Worm (Caenorhabditis elegans) whole organism, midembryonic: ENCODE data around the gene F57F5.3.

ENCODE experiments used
- T22C8.4 ChIP-seq: fragments of 200-800 bp; sonication (Bioruptor generic); IDR thresholded peaks from 2 replicates; pipeline ENCODE4 v1.3.6; 2022; ENCODE audit warnings: missing genetic modification characterization, missing compliant biosample characterization
- flt-1 ChIP-seq: fragments of 200-800 bp; sonication (Bioruptor generic); IDR thresholded peaks from 2 replicates; pipeline ENCODE4 v1.3.6; 2022; ENCODE audit warnings: missing genetic modification characterization, missing compliant biosample characterization
- med-1 ChIP-seq: sonication (generic microtip); optimal IDR thresholded peaks from 2 replicates; lab custom pipeline; 2017; ENCODE audit warnings: missing genetic modification characterization, mild to moderate bottlenecking, missing compliant biosample characterization, antibody characterized with exemption, missing genetic modification reagents; ENCODE audit not compliant: insufficient read depth
- ref-1 ChIP-seq: fragments of 200-800 bp; sonication (Bioruptor generic); conservative IDR thresholded peaks from 2 replicates; pipeline ENCODE4 v1.3.6; 2022; ENCODE audit warnings: missing genetic modification reagents, missing genetic modification characterization, missing compliant biosample characterization
- tab-1 ChIP-seq: fragments of 200-800 bp; sonication (Bioruptor generic); IDR thresholded peaks from 2 replicates; pipeline ENCODE4 v1.3.6; 2022; ENCODE audit warnings: missing genetic modification characterization, missing compliant biosample characterization
- ztf-23 ChIP-seq: fragments of 200-800 bp; sonication (Bioruptor generic); IDR thresholded peaks from 2 replicates; pipeline ENCODE4 v1.3.6; 2022; ENCODE audit warnings: missing genetic modification reagents, missing genetic modification characterization, missing compliant biosample characterization
- ztf-29 ChIP-seq: fragments of 200-800 bp; sonication (Bioruptor generic); IDR thresholded peaks from 2 replicates; pipeline ENCODE4 v1.3.6; 2022; ENCODE audit warnings: missing genetic modification reagents, missing genetic modification characterization, missing compliant biosample characterization

- TF ChIP-seq T22C8.4 (GFP tag; lab: Robert Waterston, UW) (no peak), flt-1 (GFP tag; lab: Robert Waterston, UW) (no peak), ztf-29 (GFP tag; lab: Robert Waterston, UW) (no peak), ref-1 (GFP tag; lab: Robert Waterston, UW) (no peak), ztf-23 (GFP tag; lab: Robert Waterston, UW) (no peak), tab-1 (no peak), med-1 (GFP tag; lab: Kevin White, UChicago) (no peak)
Measured at ce11 chrV:11986078-11986869, 20.1 kb downstream of the F57F5.3 start.
